Fruit fly (Drosophila melanogaster) whole organism: Measurements from ENCODE around the gene CG17349.

Experiments
- CG8478 ChIP-seq: fragments of >200 bp; optimal IDR thresholded peaks from 2 replicates; lab custom pipeline; 2018; ENCODE audit warnings: inconsistent platforms
- Dll ChIP-seq: fragments of >200 bp; optimal IDR thresholded peaks from 2 replicates; lab custom pipeline; 2017
- EcR ChIP-seq, 2 experiments: fragments of >200 bp; optimal IDR thresholded peaks; 2 replicates each; lab custom pipeline; 2017; ENCODE audit warnings: missing biosample characterization in 2 of 2, missing genetic modification characterization in 2 of 2, missing genetic modification reagents in 2 of 2
- pan ChIP-seq: fragments of >200 bp; optimal IDR thresholded peaks from 2 replicates; lab custom pipeline; 2017
- psq ChIP-seq: fragments of >200 bp; optimal IDR thresholded peaks from 2 replicates; lab custom pipeline; 2017

DNA sequence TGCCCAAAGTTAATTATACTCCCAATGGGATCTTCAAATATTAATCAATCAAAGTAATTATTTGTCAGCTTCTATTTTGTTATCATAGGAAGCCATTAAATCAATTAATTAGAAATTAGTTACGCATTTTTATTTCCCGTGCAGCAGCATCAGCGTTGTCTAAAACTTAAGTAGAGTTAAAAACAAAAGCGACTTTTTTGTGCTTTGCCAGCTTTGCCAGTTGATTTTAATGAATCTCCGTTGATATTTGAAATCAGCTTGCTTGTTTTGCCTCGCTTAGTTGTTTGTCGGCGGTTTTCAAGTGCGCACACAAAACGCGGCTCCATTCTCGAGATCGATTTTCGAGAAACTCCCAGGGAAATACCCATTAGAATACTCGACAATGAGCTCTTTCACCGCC, 10.4 kb downstream of the CG17349 start, which contains the start of gene CG17350:
- no peak for TF ChIP-seq CG8478 (lab: Kevin White, UChicago)
- TF ChIP-seq Dll (lab: Kevin White, UChicago), result no peak
- no peak for TF ChIP-seq psq (lab: Kevin White, UChicago)
- TF ChIP-seq EcR (GFP tag; optimal IDR thresholded peaks at IDR 0.05; lab: Kevin White, UChicago), result no peak
- no peak for TF ChIP-seq pan (lab: Kevin White, UChicago)
